Fruit fly (Drosophila melanogaster) whole organism, embryonic: ENCODE data around the gene Schip1.

Source experiments
- Adf1 ChIP-seq: fragments of 200-800 bp; sonication (Bioruptor generic); IDR thresholded peaks from 2 replicates; pipeline ENCODE4 v1.3.6; 2022; ENCODE audit warnings: missing biosample characterization, missing genetic modification characterization
- BtbVII ChIP-seq: fragments of 200-800 bp; sonication (Bioruptor generic); optimal IDR thresholded peaks from 3 replicates; lab custom pipeline; 2017; ENCODE audit warnings: missing biosample characterization, mild to moderate bottlenecking, missing genetic modification characterization
- CG1024 ChIP-seq: fragments of 200-800 bp; sonication (Bioruptor generic); IDR thresholded peaks from 2 replicates; pipeline ENCODE4 v1.3.6; 2022; ENCODE audit warnings: missing biosample characterization, missing genetic modification characterization
- CG13123 ChIP-seq: fragments of 200-800 bp; sonication (Bioruptor generic); optimal IDR thresholded peaks from 2 replicates; lab custom pipeline; 2016; ENCODE audit warnings: missing biosample characterization, missing genetic modification characterization
- CG13624 ChIP-seq: fragments of 200-800 bp; sonication (Bioruptor generic); optimal IDR thresholded peaks from 2 replicates; lab custom pipeline; 2016; ENCODE audit warnings: missing biosample characterization, missing genetic modification characterization
- CG1529 ChIP-seq: fragments of 200-800 bp; sonication (Bioruptor generic); optimal IDR thresholded peaks from 3 replicates; lab custom pipeline; 2018; ENCODE audit warnings: missing biosample characterization, missing genetic modification characterization
- CG16813 ChIP-seq: fragments of 200-800 bp; sonication (Bioruptor generic); IDR thresholded peaks from 3 replicates; pipeline ENCODE4 v1.3.6; 2022; ENCODE audit warnings: missing biosample characterization, missing genetic modification characterization; ENCODE audit not compliant: partially characterized antibody
- CG1832 ChIP-seq: fragments of 200-800 bp; sonication (Bioruptor generic); optimal IDR thresholded peaks from 2 replicates; lab custom pipeline; 2017; ENCODE audit warnings: missing biosample characterization, mild to moderate bottlenecking, missing genetic modification characterization, inconsistent platforms
- CG2875 ChIP-seq: fragments of 200-800 bp; sonication (Bioruptor generic); optimal IDR thresholded peaks from 2 replicates; lab custom pipeline; 2017; ENCODE audit warnings: missing biosample characterization, mild to moderate bottlenecking, missing genetic modification characterization, missing genetic modification reagents
- CG30020 ChIP-seq: fragments of 200-800 bp; optimal IDR thresholded peaks from 2 replicates; lab custom pipeline; 2019; ENCODE audit warnings: missing biosample characterization, mild to moderate bottlenecking, missing genetic modification characterization, moderate library complexity
- CG3281 ChIP-seq: fragments of 200-800 bp; sonication (Bioruptor generic); optimal IDR thresholded peaks from 3 replicates; lab custom pipeline; 2017; ENCODE audit warnings: missing biosample characterization, mild to moderate bottlenecking, missing genetic modification characterization
- CG3407 ChIP-seq: fragments of 200-800 bp; sonication (Bioruptor generic); optimal IDR thresholded peaks from 2 replicates; lab custom pipeline; 2018; ENCODE audit warnings: missing biosample characterization, mild to moderate bottlenecking, missing genetic modification characterization
- CG43689 ChIP-seq: fragments of 200-800 bp; sonication (Bioruptor generic); IDR thresholded peaks from 2 replicates; pipeline ENCODE4 v1.3.6; 2022; ENCODE audit warnings: missing biosample characterization, missing genetic modification characterization
- CG6654 ChIP-seq: fragments of 200-800 bp; sonication (Bioruptor generic); optimal IDR thresholded peaks from 2 replicates; lab custom pipeline; 2017; ENCODE audit warnings: missing biosample characterization, mild to moderate bottlenecking, missing genetic modification characterization
- CG8281 ChIP-seq: fragments of 200-800 bp; sonication (Bioruptor generic); optimal IDR thresholded peaks from 2 replicates; lab custom pipeline; 2018; ENCODE audit warnings: missing biosample characterization, mild to moderate bottlenecking, missing genetic modification characterization, moderate library complexity
- CG8290 ChIP-seq, 3 experiments: fragments of 200-800 bp; sonication (Bioruptor generic); optimal IDR thresholded peaks; 2 replicates each; lab custom pipeline; 2016 to 2019; ENCODE audit warnings: missing biosample characterization in 3 of 3, missing genetic modification characterization in 3 of 3, mild to moderate bottlenecking in 2 of 3, moderate library complexity in 1 of 3
- CG8388 ChIP-seq: fragments of 200-800 bp; sonication (Bioruptor generic); optimal IDR thresholded peaks from 2 replicates; lab custom pipeline; 2019; ENCODE audit warnings: missing biosample characterization, mild to moderate bottlenecking, missing genetic modification characterization, moderate library complexity
- CG8924 ChIP-seq: fragments of 200-800 bp; optimal IDR thresholded peaks from 3 replicates; lab custom pipeline; 2019; ENCODE audit warnings: missing biosample characterization, mild to moderate bottlenecking, missing genetic modification characterization, moderate library complexity
- CG9437 ChIP-seq: fragments of 200-800 bp; sonication (Bioruptor generic); optimal IDR thresholded peaks from 2 replicates; lab custom pipeline; 2018; ENCODE audit warnings: missing biosample characterization, mild to moderate bottlenecking, missing genetic modification characterization
- CkIIα-i1 ChIP-seq: fragments of 200-800 bp; sonication (Bioruptor generic); IDR thresholded peaks from 2 replicates; pipeline ENCODE4 v1.3.6; 2022; ENCODE audit warnings: missing biosample characterization, missing genetic modification characterization
- Dfd ChIP-seq, 2 experiments: fragments of >200 bp; optimal IDR thresholded peaks; 2 replicates each; lab custom pipeline; 2017; ENCODE audit warnings: missing biosample characterization in 2 of 2, missing genetic modification characterization in 2 of 2
- Dip3 ChIP-seq: fragments of 200-800 bp; sonication (Bioruptor generic); optimal IDR thresholded peaks from 3 replicates; lab custom pipeline; 2016; ENCODE audit warnings: missing biosample characterization, missing genetic modification characterization
- Doc2 ChIP-seq: fragments of 200-800 bp; sonication (Bioruptor generic); IDR thresholded peaks from 2 replicates; pipeline ENCODE4 v1.3.6; 2022; ENCODE audit warnings: missing biosample characterization, missing genetic modification characterization
- Doc3 ChIP-seq: fragments of 200-800 bp; sonication (Bioruptor generic); IDR thresholded peaks from 3 replicates; pipeline ENCODE4 v1.3.6; 2022; ENCODE audit warnings: missing biosample characterization, missing genetic modification characterization; ENCODE audit not compliant: partially characterized antibody
- Elba2 ChIP-seq: fragments of 200-800 bp; sonication (Bioruptor generic); optimal IDR thresholded peaks from 3 replicates; lab custom pipeline; 2016; ENCODE audit warnings: missing biosample characterization, missing genetic modification characterization
- Gug ChIP-seq: fragments of 200-800 bp; sonication (Bioruptor generic); IDR thresholded peaks from 4 replicates; pipeline ENCODE4 v1.3.6; 2022; ENCODE audit warnings: missing biosample characterization, missing genetic modification characterization
- Hmr ChIP-seq: fragments of 200-800 bp; sonication (Bioruptor generic); optimal IDR thresholded peaks from 3 replicates; lab custom pipeline; 2017; ENCODE audit warnings: mild to moderate bottlenecking, missing biosample characterization, missing genetic modification reagents, missing genetic modification characterization
- Hmx ChIP-seq: fragments of 200-800 bp; sonication (Bioruptor generic); optimal IDR thresholded peaks from 2 replicates; lab custom pipeline; 2016; ENCODE audit warnings: missing biosample characterization, missing genetic modification characterization
- MTF-1 ChIP-seq: fragments of 200-800 bp; sonication (Bioruptor generic); optimal IDR thresholded peaks from 2 replicates; lab custom pipeline; 2018; ENCODE audit warnings: missing biosample characterization, mild to moderate bottlenecking, missing genetic modification characterization, borderline replicate concordance
- Max ChIP-seq: fragments of 200-800 bp; sonication (Bioruptor generic); optimal IDR thresholded peaks from 2 replicates; lab custom pipeline; 2016; ENCODE audit warnings: missing biosample characterization, mild to moderate bottlenecking, missing genetic modification characterization
- Mrtf ChIP-seq: fragments of 200-800 bp; sonication (Bioruptor generic); IDR thresholded peaks from 3 replicates; pipeline ENCODE4 v1.3.6; 2022; ENCODE audit warnings: missing biosample characterization, missing genetic modification characterization
- NC2α ChIP-seq: fragments of 200-800 bp; sonication (Bioruptor generic); optimal IDR thresholded peaks from 2 replicates; lab custom pipeline; 2016; ENCODE audit warnings: missing biosample characterization, missing genetic modification characterization
- Optix ChIP-seq: fragments of 200-800 bp; sonication (Bioruptor generic); IDR thresholded peaks from 3 replicates; pipeline ENCODE4 v1.3.6; 2022; ENCODE audit warnings: missing biosample characterization, missing genetic modification characterization
- Sry-δ ChIP-seq: fragments of 200-800 bp; sonication (Bioruptor generic); optimal IDR thresholded peaks from 2 replicates; lab custom pipeline; 2016; ENCODE audit warnings: missing biosample characterization, missing genetic modification characterization
- Xrp1 ChIP-seq: fragments of 200-800 bp; sonication (Bioruptor generic); IDR thresholded peaks from 2 replicates; pipeline ENCODE4 v1.3.6; 2022; ENCODE audit warnings: missing biosample characterization, missing genetic modification characterization
- ato ChIP-seq: fragments of 200-800 bp; sonication (Bioruptor generic); IDR thresholded peaks from 2 replicates; pipeline ENCODE4 v1.3.6; 2022; ENCODE audit warnings: missing biosample characterization, missing genetic modification characterization; ENCODE audit not compliant: partially characterized antibody
- bowl ChIP-seq: fragments of 200-800 bp; sonication (Bioruptor generic); IDR thresholded peaks from 2 replicates; pipeline ENCODE4 v1.3.6; 2022; ENCODE audit warnings: missing biosample characterization, missing genetic modification characterization
- br ChIP-seq: fragments of >200 bp; optimal IDR thresholded peaks from 2 replicates; lab custom pipeline; 2017
- chn ChIP-seq: fragments of 200-800 bp; sonication (Bioruptor generic); optimal IDR thresholded peaks from 2 replicates; lab custom pipeline; 2016; ENCODE audit warnings: missing biosample characterization, missing genetic modification characterization
- dimm ChIP-seq: fragments of 200-800 bp; sonication (Bioruptor generic); IDR thresholded peaks from 2 replicates; pipeline ENCODE4 v1.3.6; 2022; ENCODE audit warnings: missing biosample characterization, missing genetic modification characterization
- dm ChIP-seq: fragments of 200-800 bp; sonication (Bioruptor generic); optimal IDR thresholded peaks from 3 replicates; lab custom pipeline; 2016; ENCODE audit warnings: missing biosample characterization, missing genetic modification characterization
- esg ChIP-seq: fragments of 200-800 bp; sonication (Bioruptor generic); conservative IDR thresholded peaks from 2 replicates; pipeline ENCODE4 v1.3.6; 2022; ENCODE audit warnings: missing biosample characterization, missing genetic modification characterization
- hth ChIP-seq: fragments of >200 bp; optimal IDR thresholded peaks from 2 replicates; lab custom pipeline; 2017; ENCODE audit warnings: inconsistent platforms
- lmd ChIP-seq: fragments of 200-800 bp; sonication (Bioruptor generic); IDR thresholded peaks from 2 replicates; pipeline ENCODE4 v1.3.6; 2022; ENCODE audit warnings: missing biosample characterization, missing genetic modification characterization
- lola ChIP-seq, 3 experiments: fragments of >200 bp in 2 of 3; fragments of 200-800 bp in 1 of 3; sonication (Bioruptor generic) in 1 of 3; optimal IDR thresholded peaks; 2 replicates each; lab custom pipeline; 2017 to 2019; ENCODE audit warnings: missing biosample characterization in 3 of 3, missing genetic modification characterization in 3 of 3, mild to moderate bottlenecking in 1 of 3, moderate library complexity in 1 of 3
- peb ChIP-seq: fragments of 200-800 bp; sonication (Bioruptor generic); IDR thresholded peaks from 2 replicates; pipeline ENCODE4 v1.3.6; 2022; ENCODE audit warnings: missing biosample characterization, missing genetic modification characterization
- run ChIP-seq: fragments of 200-800 bp; sonication (Bioruptor generic); optimal IDR thresholded peaks from 3 replicates; lab custom pipeline; 2018; ENCODE audit warnings: missing biosample characterization, mild to moderate bottlenecking, missing genetic modification characterization
- salm ChIP-seq: fragments of 200-800 bp; sonication (Bioruptor generic); optimal IDR thresholded peaks from 2 replicates; lab custom pipeline; 2018; ENCODE audit warnings: missing biosample characterization, mild to moderate bottlenecking, missing genetic modification characterization
- slbo ChIP-seq: fragments of 200-800 bp; sonication (Bioruptor generic); IDR thresholded peaks from 2 replicates; pipeline ENCODE4 v1.3.6; 2022; ENCODE audit warnings: missing biosample characterization, missing genetic modification characterization
- stc ChIP-seq: fragments of 200-800 bp; sonication (Bioruptor generic); IDR thresholded peaks from 2 replicates; pipeline ENCODE4 v1.3.6; 2022; ENCODE audit warnings: missing biosample characterization, missing genetic modification characterization
- stwl ChIP-seq: fragments of 200-800 bp; sonication (Bioruptor generic); optimal IDR thresholded peaks from 3 replicates; lab custom pipeline; 2018; ENCODE audit warnings: missing biosample characterization, mild to moderate bottlenecking, missing genetic modification characterization, moderate library complexity
- tin ChIP-seq: fragments of 200-800 bp; sonication (Bioruptor generic); optimal IDR thresholded peaks from 3 replicates; lab custom pipeline; 2016; ENCODE audit warnings: missing biosample characterization, missing genetic modification characterization
- trem ChIP-seq: fragments of 200-800 bp; optimal IDR thresholded peaks from 3 replicates; lab custom pipeline; 2019; ENCODE audit warnings: missing biosample characterization, mild to moderate bottlenecking, missing genetic modification characterization, moderate library complexity

Gene Schip1

DNA sequence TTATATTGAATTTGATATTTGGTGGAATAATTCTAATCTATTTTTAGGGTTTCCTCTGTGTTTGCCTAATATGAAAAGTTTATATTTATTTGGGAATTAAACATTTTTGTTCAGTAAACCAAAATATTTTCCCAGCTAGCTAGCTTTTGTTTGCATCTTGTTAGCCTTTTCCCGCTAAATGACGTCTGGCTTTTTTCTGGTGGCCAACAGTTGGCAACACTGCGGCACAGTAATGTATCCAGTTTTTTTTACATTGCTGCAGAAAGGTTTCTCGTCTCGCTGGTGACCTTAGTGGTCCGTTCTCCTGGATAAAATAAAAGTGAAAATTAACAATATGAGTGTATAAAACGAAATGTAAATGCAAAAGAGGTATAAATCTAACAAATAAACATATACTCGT, 33.3 kb upstream of the Schip1 start, which contains the start of gene lft (continued):
- TF ChIP-seq Sry-δ, result peak; percentile 36
- TF ChIP-seq Gug (GFP tag; lab: Robert Waterston, UW), result no peak
- no peak for TF ChIP-seq ato (GFP tag; lab: Robert Waterston, UW)
- TF ChIP-seq CG1024 (GFP tag; lab: Robert Waterston, UW), result no peak
- TF ChIP-seq CG8281 (tag; lab: Kevin White, UChicago), result no peak
- TF ChIP-seq Hmr (GFP tag; lab: Kevin White, UChicago), result no peak
- no peak for TF ChIP-seq tin (GFP tag; lab: Kevin White, UChicago)
- TF ChIP-seq esg (GFP tag; lab: Robert Waterston, UW), result no peak
- no peak for TF ChIP-seq CkIIα-i1 (GFP tag; lab: Robert Waterston, UW)
- TF ChIP-seq br (lab: Kevin White, UChicago), result no peak
- TF ChIP-seq lmd (GFP tag; lab: Robert Waterston, UW), result no peak
- TF ChIP-seq chn, result no peak
- TF ChIP-seq Dfd (GFP tag; optimal IDR thresholded peaks at IDR 0.05; lab: Kevin White, UChicago), result no peak
- no peak for TF ChIP-seq Doc3 (GFP tag; lab: Robert Waterston, UW)
- no peak for TF ChIP-seq hth
- no peak for TF ChIP-seq Xrp1 (GFP tag; lab: Robert Waterston, UW)
- TF ChIP-seq salm (tag; lab: Kevin White, UChicago), result no peak
- TF ChIP-seq NC2α (GFP tag; lab: Kevin White, UChicago), result no peak
- no peak for TF ChIP-seq lola (GFP tag; optimal IDR thresholded peaks at IDR 0.05; lab: Kevin White, UChicago)
- TF ChIP-seq stc (GFP tag; lab: Robert Waterston, UW), result no peak
- TF ChIP-seq bowl, result no peak
- TF ChIP-seq CG8388, result no peak
- no peak for TF ChIP-seq Doc2 (GFP tag; lab: Robert Waterston, UW)
- TF ChIP-seq CG43689, result no peak
- no peak for TF ChIP-seq dimm
- no peak for TF ChIP-seq Elba2 (GFP tag; lab: Kevin White, UChicago)
- no peak for TF ChIP-seq Hmx
- peak; percentile 80 for TF ChIP-seq CG30020 (tag; lab: Kevin White, UChicago)
- TF ChIP-seq Max, result no peak
- no peak for TF ChIP-seq peb (GFP tag; lab: Robert Waterston, UW)
- no peak for TF ChIP-seq run (tag; lab: Kevin White, UChicago)
- TF ChIP-seq Dip3 (GFP tag; lab: Kevin White, UChicago), result no peak
- no peak for TF ChIP-seq slbo (GFP tag; lab: Robert Waterston, UW)
- no peak for TF ChIP-seq CG2875 (GFP tag; lab: Kevin White, UChicago)
- TF ChIP-seq CG9437 (GFP tag; lab: Kevin White, UChicago), result no peak
- TF ChIP-seq CG8290 (GFP tag; optimal IDR thresholded peaks at IDR 0.05; lab: Kevin White, UChicago), result no peak
- no peak for TF ChIP-seq CG8290 (tag; optimal IDR thresholded peaks at IDR 0.05; lab: Kevin White, UChicago)
- TF ChIP-seq Adf1, result no peak
- TF ChIP-seq CG16813 (GFP tag; lab: Robert Waterston, UW), result no peak
- peak; percentile 31 for TF ChIP-seq CG8924 (tag; lab: Kevin White, UChicago)
- TF ChIP-seq CG13123 (GFP tag; lab: Kevin White, UChicago), result no peak
- no peak for TF ChIP-seq dm (GFP tag; lab: Kevin White, UChicago)
- TF ChIP-seq Mrtf (GFP tag; lab: Robert Waterston, UW), result no peak
- no peak for TF ChIP-seq CG13624
- TF ChIP-seq Optix, result no peak
- TF ChIP-seq trem, result peak; percentile 42
- no peak for TF ChIP-seq CG6654 (GFP tag; lab: Kevin White, UChicago)
- no peak for TF ChIP-seq BtbVII (GFP tag; lab: Kevin White, UChicago)
- no peak for TF ChIP-seq CG3281 (GFP tag; lab: Kevin White, UChicago)
- TF ChIP-seq CG1832 (GFP tag; lab: Kevin White, UChicago), result no peak
- TF ChIP-seq MTF-1, result no peak
- no peak for TF ChIP-seq CG3407 (GFP tag; lab: Kevin White, UChicago)
- no peak for TF ChIP-seq CG1529 (GFP tag; lab: Kevin White, UChicago)
- peak; percentile 7 for TF ChIP-seq stwl (tag; lab: Kevin White, UChicago)
